Fruit fly (Drosophila melanogaster) whole organism, prepupa: Measurements from ENCODE around the gene CG12581.

ENCODE experiments used
- Blimp-1 ChIP-seq: fragments of 200-800 bp; sonication (Bioruptor generic); optimal IDR thresholded peaks from 3 replicates; lab custom pipeline; 2017; ENCODE audit warnings: missing biosample characterization, missing genetic modification characterization, mild to moderate bottlenecking, moderate library complexity, missing genetic modification reagents
- CG10631 ChIP-seq: fragments of 200-800 bp; sonication (Bioruptor generic); optimal IDR thresholded peaks from 2 replicates; lab custom pipeline; 2016; ENCODE audit warnings: missing biosample characterization, missing genetic modification characterization
- CG16779 ChIP-seq: fragments of 200-800 bp; sonication (Bioruptor generic); optimal IDR thresholded peaks from 3 replicates; lab custom pipeline; 2017; ENCODE audit warnings: missing biosample characterization, mild to moderate bottlenecking, missing genetic modification characterization
- CG32006 ChIP-seq: fragments of 200-800 bp; sonication (Bioruptor generic); optimal IDR thresholded peaks from 3 replicates; lab custom pipeline; 2017; ENCODE audit warnings: missing biosample characterization, mild to moderate bottlenecking, missing genetic modification characterization
- CG4318 ChIP-seq: fragments of 200-800 bp; sonication (Bioruptor generic); optimal IDR thresholded peaks from 3 replicates; lab custom pipeline; 2017; ENCODE audit warnings: missing biosample characterization, mild to moderate bottlenecking, missing genetic modification characterization
- CG6163 ChIP-seq: fragments of 200-800 bp; sonication (Bioruptor generic); IDR thresholded peaks from 3 replicates; pipeline ENCODE4 v1.3.6; 2022; ENCODE audit warnings: missing biosample characterization, missing genetic modification characterization
- CG6276 ChIP-seq: fragments of 200-800 bp; sonication (Bioruptor generic); optimal IDR thresholded peaks from 2 replicates; lab custom pipeline; 2017; ENCODE audit warnings: missing biosample characterization, mild to moderate bottlenecking, missing genetic modification characterization
- CG6792 ChIP-seq: fragments of 200-800 bp; sonication (Bioruptor generic); optimal IDR thresholded peaks from 3 replicates; lab custom pipeline; 2016; ENCODE audit warnings: missing biosample characterization, missing genetic modification characterization
- CG6808 ChIP-seq: fragments of 200-800 bp; sonication (Bioruptor generic); optimal IDR thresholded peaks from 3 replicates; lab custom pipeline; 2017; ENCODE audit warnings: missing biosample characterization, missing genetic modification characterization, mild to moderate bottlenecking, moderate library complexity, missing genetic modification reagents
- CG6854 ChIP-seq: fragments of 200-800 bp; sonication (Bioruptor generic); optimal IDR thresholded peaks from 2 replicates; lab custom pipeline; 2017; ENCODE audit warnings: missing biosample characterization, mild to moderate bottlenecking, missing genetic modification characterization
- CG7368 ChIP-seq: fragments of 200-800 bp; sonication (Bioruptor generic); optimal IDR thresholded peaks from 3 replicates; lab custom pipeline; 2016; ENCODE audit warnings: missing biosample characterization, missing genetic modification characterization
- CG8119 ChIP-seq: fragments of 200-800 bp; sonication (Bioruptor generic); IDR thresholded peaks from 3 replicates; pipeline ENCODE4 v1.3.6; 2022; ENCODE audit warnings: missing biosample characterization, missing genetic modification characterization
- CG9139 ChIP-seq: fragments of 200-800 bp; sonication (Bioruptor generic); optimal IDR thresholded peaks from 3 replicates; lab custom pipeline; 2017; ENCODE audit warnings: missing biosample characterization, mild to moderate bottlenecking, missing genetic modification characterization
- Eip75B ChIP-seq: fragments of 200-800 bp; sonication (Bioruptor generic); optimal IDR thresholded peaks from 3 replicates; lab custom pipeline; 2016; ENCODE audit warnings: missing biosample characterization, missing genetic modification characterization
- Eip78C ChIP-seq: fragments of 200-800 bp; sonication (Bioruptor generic); peaks from one replicate; lab custom pipeline; 2016; ENCODE audit warnings: missing biosample characterization, missing genetic modification characterization
- Ets21C ChIP-seq: fragments of 200-800 bp; sonication (Bioruptor generic); optimal IDR thresholded peaks from 3 replicates; lab custom pipeline; 2016; ENCODE audit warnings: missing biosample characterization, missing genetic modification characterization
- Gug ChIP-seq: fragments of 200-800 bp; sonication (Bioruptor generic); IDR thresholded peaks from 2 replicates; pipeline ENCODE4 v1.3.6; 2022; ENCODE audit warnings: missing biosample characterization, missing genetic modification characterization
- Hr4 ChIP-seq: fragments of 200-800 bp; sonication (Bioruptor generic); optimal IDR thresholded peaks from 3 replicates; lab custom pipeline; 2016; ENCODE audit warnings: missing biosample characterization, missing genetic modification characterization
- Lpt ChIP-seq: fragments of 200-800 bp; sonication (Bioruptor generic); optimal IDR thresholded peaks from 3 replicates; lab custom pipeline; 2016; ENCODE audit warnings: missing biosample characterization, missing genetic modification characterization
- OdsH ChIP-seq: fragments of 200-800 bp; sonication (Bioruptor generic); optimal IDR thresholded peaks from 3 replicates; lab custom pipeline; 2016; ENCODE audit warnings: missing biosample characterization, missing genetic modification characterization
- Smox ChIP-seq: fragments of 200-800 bp; sonication (Bioruptor generic); optimal IDR thresholded peaks from 3 replicates; lab custom pipeline; 2016; ENCODE audit warnings: missing biosample characterization, missing genetic modification characterization
- Sox14 ChIP-seq: fragments of 200-800 bp; sonication (Bioruptor generic); optimal IDR thresholded peaks from 3 replicates; lab custom pipeline; 2016; ENCODE audit warnings: missing biosample characterization, missing genetic modification characterization
- dac ChIP-seq: fragments of 200-800 bp; sonication (Bioruptor generic); optimal IDR thresholded peaks from 2 replicates; lab custom pipeline; 2017; ENCODE audit warnings: missing biosample characterization, mild to moderate bottlenecking, missing genetic modification characterization
- dsx ChIP-seq: fragments of 200-800 bp; optimal IDR thresholded peaks from 3 replicates; lab custom pipeline; 2019; ENCODE audit warnings: missing biosample characterization, mild to moderate bottlenecking, missing genetic modification characterization, moderate library complexity; ENCODE audit not compliant: poor library complexity, severe bottlenecking
- eg ChIP-seq: fragments of 200-800 bp; sonication (Bioruptor generic); IDR thresholded peaks from 3 replicates; pipeline ENCODE4 v1.3.6; 2022; ENCODE audit warnings: missing biosample characterization, missing genetic modification characterization
- fd59A ChIP-seq: fragments of 200-800 bp; sonication (Bioruptor generic); optimal IDR thresholded peaks from 2 replicates; lab custom pipeline; 2017; ENCODE audit warnings: missing biosample characterization, mild to moderate bottlenecking, missing genetic modification characterization, missing genetic modification reagents
- lz ChIP-seq: fragments of 200-800 bp; sonication (Bioruptor generic); optimal IDR thresholded peaks from 3 replicates; lab custom pipeline; 2016; ENCODE audit warnings: missing biosample characterization, missing genetic modification characterization
- net ChIP-seq: fragments of 200-800 bp; sonication (Bioruptor generic); optimal IDR thresholded peaks from 3 replicates; lab custom pipeline; 2016; ENCODE audit warnings: missing biosample characterization, missing genetic modification characterization
- salr ChIP-seq, 2 experiments: fragments of 200-800 bp; sonication (Bioruptor generic); optimal IDR thresholded peaks; 3 replicates each; lab custom pipeline; 2016 to 2018; ENCODE audit warnings: missing biosample characterization in 2 of 2, missing genetic modification characterization in 2 of 2, mild to moderate bottlenecking in 1 of 2
- spab ChIP-seq: fragments of 200-800 bp; sonication (Bioruptor generic); optimal IDR thresholded peaks from 2 replicates; lab custom pipeline; 2017; ENCODE audit warnings: missing biosample characterization, mild to moderate bottlenecking, missing genetic modification characterization, missing genetic modification reagents
- ss ChIP-seq, 2 experiments: fragments of 200-800 bp; sonication (Bioruptor generic); optimal IDR thresholded peaks; 2 replicates in 1 of 2; 3 replicates in 1 of 2; lab custom pipeline; 2017 to 2018; ENCODE audit warnings: mild to moderate bottlenecking in 2 of 2, missing biosample characterization in 2 of 2, missing genetic modification characterization in 2 of 2, moderate library complexity in 1 of 2

Gene CG12581

dm6 chr3R:4176728-4177127 lies 2.3 kb downstream of the CG12581 start:
- TF ChIP-seq dac (GFP tag; lab: Kevin White, UChicago): no peak
- TF ChIP-seq CG16779 (tag; lab: Kevin White, UChicago): no peak

dm6 chr3R:4178750-4179485 lies 4.5 kb downstream of the CG12581 start:
- TF ChIP-seq CG8119 (GFP tag; lab: Robert Waterston, UW) (no peak), CG4318 (GFP tag; lab: Kevin White, UChicago) (peak; percentile 48), salr (GFP tag; optimal IDR thresholded peaks at IDR 0.05; lab: Kevin White, UChicago) (peak in 1 of 2 experiments; percentile 19), eg (0 out of 3 replicates have a peak, but pooled peaks have one; percentile 4), CG32006 (GFP tag; lab: Kevin White, UChicago) (peak; percentile 66), net (GFP tag; lab: Kevin White, UChicago) (no peak), spab (no peak), Gug (GFP tag; lab: Robert Waterston, UW) (no peak), Hr4 (GFP tag; lab: Kevin White, UChicago) (peak; percentile 18), Sox14 (GFP tag; lab: Kevin White, UChicago) (no peak), lz (GFP tag; lab: Kevin White, UChicago) (no peak), OdsH (GFP tag; lab: Kevin White, UChicago) (no peak), CG6276 (no peak), Blimp-1 (GFP tag; lab: Kevin White, UChicago) (no peak), fd59A (GFP tag; lab: Kevin White, UChicago) (no peak), CG6163 (GFP tag; lab: Robert Waterston, UW) (no peak), Eip78C (GFP tag; lab: Kevin White, UChicago) (peak; percentile 54), ss (GFP tag; optimal IDR thresholded peaks at IDR 0.05; lab: Kevin White, UChicago) (no peak)

- TF ChIP-seq CG9139 (no peak), Eip78C (GFP tag; lab: Kevin White, UChicago) (peak; percentile 66), Smox (no peak), Sox14 (GFP tag; lab: Kevin White, UChicago) (no peak), Gug (GFP tag; lab: Robert Waterston, UW) (no peak), CG7368 (no peak), ss (GFP tag; optimal IDR thresholded peaks at IDR 0.05; lab: Kevin White, UChicago) (peak in 1 of 2 experiments; percentile 45)
- TF ChIP-seq, all 60 proteins: peak for 2
Measured at dm6 chr3R:4180543-4181214, 6.2 kb downstream of the CG12581 start.

- TF ChIP-seq Ets21C: no peak
- TF ChIP-seq CG6808 (GFP tag; lab: Kevin White, UChicago): peak; percentile 11
- no peak for TF ChIP-seq CG6854 (GFP tag; lab: Kevin White, UChicago)
- peak; percentile 13 for TF ChIP-seq dsx (GFP tag; lab: Kevin White, UChicago)
- TF ChIP-seq ss (GFP tag; optimal IDR thresholded peaks at IDR 0.05; lab: Kevin White, UChicago): peak; percentile 26 to 73
- peak; percentile 17 for TF ChIP-seq Blimp-1 (GFP tag; lab: Kevin White, UChicago)
- TF ChIP-seq CG10631 (GFP tag; lab: Kevin White, UChicago): no peak
- peak; percentile 1 for TF ChIP-seq CG9139
- no peak for TF ChIP-seq Eip75B
- TF ChIP-seq salr (GFP tag; optimal IDR thresholded peaks at IDR 0.05; lab: Kevin White, UChicago): peak in 1 of 2 experiments; percentile 15
- peak; percentile 50 for TF ChIP-seq Sox14 (GFP tag; lab: Kevin White, UChicago)
- TF ChIP-seq Lpt: peak; percentile 69
- TF ChIP-seq CG6792 (GFP tag; lab: Kevin White, UChicago): peak; percentile 4
- peak; percentile 73 for TF ChIP-seq Eip78C (GFP tag; lab: Kevin White, UChicago)
- TF ChIP-seq, all 60 proteins: peak for 10
Measured at dm6 chr3R:4186820-4187540, 12.5 kb downstream of the CG12581 start.
